Worm (Caenorhabditis elegans): Measurements from ENCODE around the gene ZK470.2.

The ZK470.2 gene

DNA sequence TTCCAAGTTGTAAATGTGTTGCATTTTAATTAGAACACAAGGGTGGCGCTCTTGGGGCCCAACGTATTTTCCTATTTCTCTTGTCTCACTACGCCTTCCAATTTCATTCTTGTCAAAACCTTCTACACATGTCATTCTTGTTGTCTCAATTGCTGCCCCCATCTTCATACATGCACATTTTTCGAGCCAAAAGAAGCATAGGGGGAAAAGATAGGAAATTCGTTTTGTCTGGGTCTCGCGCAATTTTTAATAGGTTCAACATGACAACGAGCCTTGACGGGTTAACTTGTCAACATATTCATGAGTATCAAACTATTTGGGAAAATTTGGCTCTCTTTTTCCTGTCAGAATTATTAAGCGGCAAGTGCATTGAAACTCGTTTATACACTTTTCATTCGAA, 11.6 kb upstream of the ZK470.2 start:
- no peak for TF ChIP-seq snpc-4 (tag; optimal IDR thresholded peaks at IDR 0.05)
- TF ChIP-seq egl-27 (tag; optimal IDR thresholded peaks at IDR 0.05) = no peak
- no peak for TF ChIP-seq ztf-1 (GFP tag; conservative IDR thresholded peaks at IDR 0.05)
- TF ChIP-seq nhr-25 (tag; optimal IDR thresholded peaks at IDR 0.05) = no peak
- TF ChIP-seq unc-62 (GFP tag; optimal IDR thresholded peaks at IDR 0.05) = no peak
- TF ChIP-seq elt-1 (tag; optimal IDR thresholded peaks at IDR 0.05) = no peak
- TF ChIP-seq elt-3 (tag; optimal IDR thresholded peaks at IDR 0.05) = no peak
- TF ChIP-seq mab-5 (tag; optimal IDR thresholded peaks at IDR 0.05) = no peak
- TF ChIP-seq nhr-10 (tag; optimal IDR thresholded peaks at IDR 0.05) = no peak
- no peak for TF ChIP-seq aly-2 (tag; optimal IDR thresholded peaks at IDR 0.05)
- no peak for TF ChIP-seq skn-1 (tag; optimal IDR thresholded peaks at IDR 0.05)
- no peak for TF ChIP-seq nhr-11 (tag; optimal IDR thresholded peaks at IDR 0.05)
- no peak for TF ChIP-seq Y55F3AM.14 (GFP tag; optimal IDR thresholded peaks at IDR 0.05)
- TF ChIP-seq crh-2 (tag; optimal IDR thresholded peaks at IDR 0.05) = no peak
- no peak for TF ChIP-seq sma-3 (GFP tag; optimal IDR thresholded peaks at IDR 0.05)
- TF ChIP-seq C34F6.9 (tag; optimal IDR thresholded peaks at IDR 0.05) = no peak
- TF ChIP-seq mdl-1 (tag; optimal IDR thresholded peaks at IDR 0.05) = no peak
- TF ChIP-seq nhr-12 (tag; optimal IDR thresholded peaks at IDR 0.05) = no peak
- no peak for TF ChIP-seq nhr-237 (tag; optimal IDR thresholded peaks at IDR 0.05)
- TF ChIP-seq sma-9 (GFP tag; optimal IDR thresholded peaks at IDR 0.05) = no peak
- no peak for TF ChIP-seq sma-9 (tag; optimal IDR thresholded peaks at IDR 0.05)

DNA sequence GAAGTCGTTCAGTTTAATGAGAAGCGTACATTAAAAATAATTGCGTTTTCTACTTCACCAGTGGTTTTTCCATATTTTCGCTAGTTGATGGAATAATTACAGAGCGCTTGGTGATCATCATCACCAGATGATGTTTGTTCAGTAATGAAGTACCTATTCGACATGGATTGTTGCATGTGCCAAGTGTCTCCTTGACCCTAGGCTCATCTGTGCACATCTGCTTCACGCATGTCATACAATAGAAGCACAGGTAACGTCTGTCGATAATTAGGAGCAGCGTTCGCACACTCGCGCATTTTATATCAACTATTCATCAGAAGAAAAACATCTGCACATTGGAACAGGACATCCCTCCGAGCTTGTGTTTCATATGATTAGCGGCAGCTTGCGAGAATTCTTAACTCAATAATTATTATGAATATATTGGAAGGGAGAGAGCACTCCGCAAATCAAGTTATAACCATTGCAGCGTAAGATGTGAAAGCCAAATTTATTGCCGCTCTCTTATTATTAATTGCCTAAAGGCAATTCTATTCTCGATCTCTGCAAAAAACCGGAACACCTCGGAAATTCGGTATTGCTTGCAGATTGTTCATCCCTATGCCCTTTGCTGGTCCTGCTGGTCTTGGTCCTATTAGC, 9.7 kb upstream of the ZK470.2 start:
- TF ChIP-seq snpc-4 (tag; optimal IDR thresholded peaks at IDR 0.05) (no peak), mab-5 (tag; optimal IDR thresholded peaks at IDR 0.05) (no peak)

DNA sequence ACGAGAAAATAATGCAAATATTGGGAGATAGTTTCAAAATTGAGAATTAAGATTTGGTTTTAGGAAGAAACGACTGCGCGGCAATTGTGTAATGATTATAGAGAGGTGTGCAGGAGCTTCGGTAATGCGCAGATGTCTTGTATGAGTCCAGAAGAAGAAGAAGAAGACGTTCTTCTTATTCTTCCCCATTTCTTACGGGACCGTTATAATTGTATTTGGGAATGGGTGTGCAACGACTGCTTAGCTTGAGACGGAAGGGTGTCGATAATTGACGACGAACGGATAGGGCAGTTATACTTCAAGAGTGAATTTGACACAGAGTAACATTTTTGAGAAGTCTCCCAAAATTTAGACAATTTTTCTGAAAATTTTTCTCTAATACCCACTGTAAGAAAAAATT, 6.3 kb upstream of the ZK470.2 start:
- TF ChIP-seq R02D3.7 (tag; optimal IDR thresholded peaks at IDR 0.05) (no peak), ztf-4 (tag; optimal IDR thresholded peaks at IDR 0.05) (no peak), mab-5 (tag; optimal IDR thresholded peaks at IDR 0.05) (no peak), elt-1 (tag; optimal IDR thresholded peaks at IDR 0.05) (no peak), zag-1 (tag; optimal IDR thresholded peaks at IDR 0.05) (no peak), nhr-25 (tag; optimal IDR thresholded peaks at IDR 0.05) (no peak), nhr-129 (tag; optimal IDR thresholded peaks at IDR 0.05) (no peak), snpc-4 (tag; optimal IDR thresholded peaks at IDR 0.05) (no peak), sem-4 (tag; optimal IDR thresholded peaks at IDR 0.05) (no peak), mbf-1 (tag; optimal IDR thresholded peaks at IDR 0.05) (no peak)

DNA sequence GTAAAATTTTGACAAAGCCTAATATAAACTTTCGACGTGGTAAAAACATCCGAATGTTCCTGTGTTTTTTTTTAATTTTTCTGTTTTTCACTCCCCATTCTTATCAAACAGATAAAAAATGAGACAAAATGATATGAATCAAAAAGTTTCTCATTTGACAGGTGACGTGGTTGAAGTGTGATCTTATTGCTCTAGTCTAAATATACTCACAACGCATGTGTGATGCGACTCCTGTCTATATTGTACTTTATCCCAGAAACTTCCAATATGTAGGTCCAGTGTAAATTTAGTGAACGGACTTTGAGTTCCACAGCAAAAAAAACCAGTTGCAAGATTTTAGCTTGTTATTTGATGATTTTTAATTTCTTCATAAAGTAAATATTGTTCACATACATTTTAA, 3.6 kb upstream of the ZK470.2 start:
- TF ChIP-seq F13H6.1 (tag; optimal IDR thresholded peaks at IDR 0.05) (peak; percentile 36), sma-9 (GFP tag; optimal IDR thresholded peaks at IDR 0.05) (peak; percentile 52), sma-9 (tag; optimal IDR thresholded peaks at IDR 0.05) (no peak), ceh-16 (tag; optimal IDR thresholded peaks at IDR 0.05) (no peak), nhr-11 (tag; optimal IDR thresholded peaks at IDR 0.05) (no peak), mbf-1 (tag; optimal IDR thresholded peaks at IDR 0.05) (no peak), peb-1 (tag; optimal IDR thresholded peaks at IDR 0.05) (no peak), ama-1 (optimal IDR thresholded peaks at IDR 0.05) (no peak), nhr-129 (tag; optimal IDR thresholded peaks at IDR 0.05) (peak; percentile 57), Y55F3AM.14 (GFP tag; optimal IDR thresholded peaks at IDR 0.05) (no peak), unc-55 (GFP tag; optimal IDR thresholded peaks at IDR 0.05) (no peak), mab-5 (tag; optimal IDR thresholded peaks at IDR 0.05) (no peak), lsy-2 (tag; optimal IDR thresholded peaks at IDR 0.05) (peak in 1 of 2 experiments; percentile 51)

DNA sequence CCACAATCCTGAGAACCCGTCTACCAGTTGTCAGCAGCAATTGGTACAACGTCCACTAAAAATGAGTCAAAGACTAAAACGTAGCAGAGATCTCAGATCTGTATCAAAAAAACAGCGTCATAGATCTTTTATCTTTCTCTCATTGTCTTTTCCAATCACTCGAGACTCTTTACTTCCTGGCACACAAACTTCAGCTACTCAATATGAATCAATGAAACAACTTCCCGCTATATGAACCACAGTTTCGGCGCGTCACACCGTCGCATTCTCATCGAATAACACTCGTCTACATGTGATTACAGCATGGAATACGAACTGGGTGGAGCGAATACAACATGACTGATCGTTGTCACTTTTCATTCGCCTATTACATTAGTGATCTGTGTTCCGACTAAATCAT, 2.7 kb upstream of the ZK470.2 start:
- no peak for TF ChIP-seq elt-1 (tag; optimal IDR thresholded peaks at IDR 0.05)
- TF ChIP-seq nhr-129 (tag; optimal IDR thresholded peaks at IDR 0.05) = peak; percentile 77
- TF ChIP-seq alr-1 (tag; optimal IDR thresholded peaks at IDR 0.05) = no peak
- no peak for TF ChIP-seq skn-1 (tag; optimal IDR thresholded peaks at IDR 0.05)
- TF ChIP-seq gmeb-1 (tag; optimal IDR thresholded peaks at IDR 0.05) = no peak
- no peak for TF ChIP-seq snpc-4 (tag; optimal IDR thresholded peaks at IDR 0.05)
- TF ChIP-seq ceh-82 (tag; optimal IDR thresholded peaks at IDR 0.05) = no peak
- peak; percentile 61 for TF ChIP-seq F13H6.1 (tag; optimal IDR thresholded peaks at IDR 0.05)
- peak; percentile 94 for TF ChIP-seq sma-9 (GFP tag; optimal IDR thresholded peaks at IDR 0.05)
- no peak for TF ChIP-seq sma-9 (tag; optimal IDR thresholded peaks at IDR 0.05)
- TF ChIP-seq ztf-4 (tag; optimal IDR thresholded peaks at IDR 0.05) = peak; percentile 33
- TF ChIP-seq nhr-25 (tag; optimal IDR thresholded peaks at IDR 0.05) = peak; percentile 88
- TF ChIP-seq egl-27 (tag; optimal IDR thresholded peaks at IDR 0.05) = peak; percentile 53
- no peak for TF ChIP-seq fos-1 (tag; optimal IDR thresholded peaks at IDR 0.05)
- TF ChIP-seq lsy-2 (tag; optimal IDR thresholded peaks at IDR 0.05) = peak in 1 of 2 experiments; percentile 52
- TF ChIP-seq aly-2 (tag; optimal IDR thresholded peaks at IDR 0.05) = no peak
- no peak for TF ChIP-seq mab-5 (tag; optimal IDR thresholded peaks at IDR 0.05)
- TF ChIP-seq nhr-11 (tag; optimal IDR thresholded peaks at IDR 0.05) = no peak
- no peak for TF ChIP-seq mdl-1 (tag; optimal IDR thresholded peaks at IDR 0.05)
- no peak for TF ChIP-seq nhr-12 (tag; optimal IDR thresholded peaks at IDR 0.05)
- no peak for TF ChIP-seq elt-3 (tag; optimal IDR thresholded peaks at IDR 0.05)
- TF ChIP-seq mbf-1 (tag; optimal IDR thresholded peaks at IDR 0.05) = no peak
- TF ChIP-seq nhr-237 (tag; optimal IDR thresholded peaks at IDR 0.05) = no peak
- TF ChIP-seq Y55F3AM.14 (GFP tag; optimal IDR thresholded peaks at IDR 0.05) = peak; percentile 33
- TF ChIP-seq ceh-16 (tag; optimal IDR thresholded peaks at IDR 0.05) = no peak
- no peak for TF ChIP-seq nhr-23 (tag; optimal IDR thresholded peaks at IDR 0.05)
- no peak for TF ChIP-seq zag-1 (tag; optimal IDR thresholded peaks at IDR 0.05)
- TF ChIP-seq sem-4 (tag; optimal IDR thresholded peaks at IDR 0.05) = no peak
- TF ChIP-seq ztf-1 (GFP tag; conservative IDR thresholded peaks at IDR 0.05) = no peak
- peak; percentile 93 for TF ChIP-seq nhr-21 (tag; optimal IDR thresholded peaks at IDR 0.05)
- peak; percentile 86 for TF ChIP-seq sma-3 (GFP tag; optimal IDR thresholded peaks at IDR 0.05)
- TF ChIP-seq crh-2 (tag; optimal IDR thresholded peaks at IDR 0.05) = peak; percentile 59
- TF ChIP-seq peb-1 (tag; optimal IDR thresholded peaks at IDR 0.05) = no peak
- no peak for TF ChIP-seq lin-11 (tag; optimal IDR thresholded peaks at IDR 0.05)
